Worm (Caenorhabditis elegans) whole organism, L3 larva: ENCODE data around the gene T05H10.1.

Source experiments
- ceh-9 ChIP-seq: sonication (generic microtip); optimal IDR thresholded peaks from 2 replicates; lab custom pipeline; 2018; ENCODE audit warnings: missing biosample characterization, missing genetic modification characterization
- egl-5 ChIP-seq: fragments of 150-350 bp; optimal IDR thresholded peaks from 2 replicates; lab custom pipeline; 2017; ENCODE audit warnings: missing biosample characterization, missing genetic modification reagents, missing genetic modification characterization, inconsistent platforms
- elt-2 ChIP-seq: sonication (generic microtip); optimal IDR thresholded peaks from 2 replicates; lab custom pipeline; 2016; ENCODE audit warnings: missing genetic modification reagents, mild to moderate bottlenecking, missing genetic modification characterization, missing compliant biosample characterization
- eor-1 ChIP-seq, 2 experiments: fragments of 150-350 bp; optimal IDR thresholded peaks; 2 replicates each; lab custom pipeline; 2014 to 2018; ENCODE audit warnings: missing biosample characterization in 2 of 2, missing genetic modification characterization in 2 of 2
- hmg-11 ChIP-seq: sonication (generic microtip); optimal IDR thresholded peaks from 2 replicates; lab custom pipeline; 2016; ENCODE audit warnings: missing genetic modification characterization, missing compliant biosample characterization
- lin-15B ChIP-seq: fragments of 150-350 bp; optimal IDR thresholded peaks from 2 replicates; lab custom pipeline; 2014; ENCODE audit warnings: missing biosample characterization, missing genetic modification characterization
- lsy-12 ChIP-seq: sonication (generic microtip); optimal IDR thresholded peaks from 2 replicates; lab custom pipeline; 2016; ENCODE audit warnings: mild to moderate bottlenecking, missing genetic modification characterization, missing compliant biosample characterization
- nhr-11 ChIP-seq: fragments of 150-350 bp; optimal IDR thresholded peaks from 2 replicates; lab custom pipeline; 2014; ENCODE audit warnings: missing biosample characterization, missing genetic modification characterization
- nhr-12 ChIP-seq: fragments of 150-350 bp; optimal IDR thresholded peaks from 2 replicates; lab custom pipeline; 2014; ENCODE audit warnings: missing biosample characterization, missing genetic modification characterization
- nhr-25 ChIP-seq: sonication (generic microtip); optimal IDR thresholded peaks from 2 replicates; lab custom pipeline; 2017; ENCODE audit warnings: missing biosample characterization, missing genetic modification characterization
- nhr-28 ChIP-seq: fragments of 150-350 bp; optimal IDR thresholded peaks from 2 replicates; lab custom pipeline; 2014; ENCODE audit warnings: missing biosample characterization, missing genetic modification characterization
- nhr-76 ChIP-seq: fragments of 150-350 bp; sonication (generic microtip); optimal IDR thresholded peaks from 5 replicates; lab custom pipeline; 2014; ENCODE audit warnings: missing biosample characterization, missing genetic modification characterization
- tbx-2 ChIP-seq: sonication (generic microtip); optimal IDR thresholded peaks from 2 replicates; lab custom pipeline; 2016; ENCODE audit warnings: mild to moderate bottlenecking, missing genetic modification characterization, missing compliant biosample characterization
- unc-39 ChIP-seq: sonication (generic microtip); optimal IDR thresholded peaks from 4 replicates; lab custom pipeline; 2017; ENCODE audit warnings: missing biosample characterization, missing genetic modification characterization
- zag-1 ChIP-seq: fragments of 150-350 bp; optimal IDR thresholded peaks from 2 replicates; lab custom pipeline; 2014; ENCODE audit warnings: missing biosample characterization, missing genetic modification characterization

The T05H10.1 gene

DNA sequence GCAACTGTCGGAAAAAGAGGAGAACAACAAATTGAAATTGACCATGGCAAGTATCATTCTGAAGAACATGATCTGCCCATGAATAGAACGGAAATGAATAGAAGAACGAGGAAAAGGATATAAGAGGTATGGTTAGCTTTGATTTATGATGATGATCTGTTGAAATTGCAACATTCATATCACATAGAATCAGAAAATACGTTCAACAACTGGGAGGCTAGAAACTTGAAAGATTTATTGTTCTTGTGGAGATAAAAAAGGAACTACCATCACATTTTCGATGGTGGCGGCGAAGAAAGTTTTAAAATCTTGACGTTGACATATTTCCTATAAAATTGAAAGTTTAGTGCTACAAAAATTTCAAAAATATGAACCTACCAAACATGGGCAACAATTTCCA, 50.9 kb downstream of the T05H10.1 start:
- no peak for TF ChIP-seq tbx-2 (tag; lab: Kevin White, UChicago)
- TF ChIP-seq unc-39 (tag; lab: Kevin White, UChicago) = no peak
- TF ChIP-seq egl-5 = no peak
- no peak for TF ChIP-seq nhr-28 (tag; lab: Kevin White, UChicago)
- no peak for TF ChIP-seq lsy-12 (tag; lab: Kevin White, UChicago)
- no peak for TF ChIP-seq ceh-9 (tag; lab: Kevin White, UChicago)
- no peak for TF ChIP-seq nhr-12 (tag; lab: Kevin White, UChicago)

ce11 chrII:8093914-8094313, 51.5 kb downstream of the T05H10.1 start:
- TF ChIP-seq eor-1 (tag; optimal IDR thresholded peaks at IDR 0.05; lab: Kevin White, UChicago) = no peak
- TF ChIP-seq nhr-76 (tag; lab: Kevin White, UChicago) = no peak
- no peak for TF ChIP-seq nhr-28 (tag; lab: Kevin White, UChicago)
- TF ChIP-seq elt-2 (tag; lab: Kevin White, UChicago) = no peak
- no peak for TF ChIP-seq hmg-11 (tag; lab: Kevin White, UChicago)
- TF ChIP-seq nhr-25 (tag; lab: Kevin White, UChicago) = peak; percentile 41
- no peak for TF ChIP-seq lin-15B
- TF ChIP-seq zag-1 (tag; lab: Kevin White, UChicago) = no peak
- TF ChIP-seq nhr-11 (tag; lab: Kevin White, UChicago) = no peak
